Worm (Caenorhabditis elegans) whole organism, L4 larva: ENCODE measurements around the gene C35A5.4.

ENCODE experiments used
- F37D6.2 ChIP-seq: sonication (generic microtip); optimal IDR thresholded peaks from 2 replicates; lab custom pipeline; 2016; ENCODE audit warnings: mild to moderate bottlenecking, missing genetic modification characterization, missing compliant biosample characterization
- R02D3.7 ChIP-seq: fragments of 150-350 bp; sonication (generic microtip); optimal IDR thresholded peaks from 3 replicates; lab custom pipeline; 2014; ENCODE audit warnings: missing biosample characterization, missing genetic modification characterization
- arid-1 ChIP-seq: fragments of 200-800 bp; sonication (Bioruptor generic); conservative IDR thresholded peaks from 2 replicates; pipeline ENCODE4 v1.3.6; 2022; ENCODE audit warnings: missing genetic modification reagents, missing genetic modification characterization, missing compliant biosample characterization
- ceh-82 ChIP-seq: sonication (generic microtip); optimal IDR thresholded peaks from 2 replicates; lab custom pipeline; 2017; ENCODE audit warnings: missing biosample characterization, missing genetic modification characterization
- nhr-10 ChIP-seq: fragments of 150-350 bp; optimal IDR thresholded peaks from 2 replicates; lab custom pipeline; 2014; ENCODE audit warnings: missing biosample characterization, missing genetic modification characterization
- snpc-4 ChIP-seq: fragments of 150-350 bp; optimal IDR thresholded peaks from 2 replicates; lab custom pipeline; 2014; ENCODE audit warnings: missing biosample characterization, missing genetic modification characterization
- tra-1 ChIP-seq: fragments of 200-800 bp; sonication (Bioruptor generic); IDR thresholded peaks from 2 replicates; pipeline ENCODE4 v1.3.6; 2022; ENCODE audit warnings: missing genetic modification reagents, missing genetic modification characterization, missing compliant biosample characterization
- unc-130 ChIP-seq: sonication (generic microtip); optimal IDR thresholded peaks from 2 replicates; lab custom pipeline; 2016; ENCODE audit warnings: missing genetic modification reagents, missing genetic modification characterization, missing compliant biosample characterization
- unc-39 ChIP-seq: sonication (generic microtip); optimal IDR thresholded peaks from 2 replicates; lab custom pipeline; 2017; ENCODE audit warnings: missing biosample characterization, missing genetic modification characterization
- zag-1 ChIP-seq: fragments of 150-350 bp; optimal IDR thresholded peaks from 2 replicates; lab custom pipeline; 2014; ENCODE audit warnings: missing biosample characterization, missing genetic modification characterization
- zip-11 ChIP-seq: fragments of 200-800 bp; sonication (Bioruptor generic); IDR thresholded peaks from 2 replicates; pipeline ENCODE4 v1.3.6; 2022; ENCODE audit warnings: missing genetic modification characterization, missing compliant biosample characterization

ce11 chrV:10483995-10484394 lies 12.8 kb upstream of the C35A5.4 start:
- TF ChIP-seq unc-130 (GFP tag; lab: Kevin White, UChicago) (no peak), nhr-10 (tag; lab: Kevin White, UChicago) (no peak), zag-1 (no peak), ceh-82 (tag; lab: Kevin White, UChicago) (no peak), R02D3.7 (tag; lab: Kevin White, UChicago) (no peak), F37D6.2 (tag; lab: Kevin White, UChicago) (no peak), snpc-4 (tag; lab: Kevin White, UChicago) (no peak), zip-11 (GFP tag; lab: Robert Waterston, UW) (no peak), unc-39 (no peak), tra-1 (0 out of 2 replicates have a peak, but pooled peaks have one; percentile 26), arid-1 (GFP tag; lab: Robert Waterston, UW) (no peak)
